Worm (Caenorhabditis elegans): ENCODE data around the gene R02E4.1.

- no peak for TF ChIP-seq elt-3 (tag; optimal IDR thresholded peaks at IDR 0.05)
- TF ChIP-seq dpl-1 (GFP tag; optimal IDR thresholded peaks at IDR 0.05): no peak
- TF ChIP-seq fkh-10 (GFP tag; optimal IDR thresholded peaks at IDR 0.05): no peak
- TF ChIP-seq skn-1 (tag; optimal IDR thresholded peaks at IDR 0.05): no peak
- no peak for TF ChIP-seq ces-1 (GFP tag; optimal IDR thresholded peaks at IDR 0.05)
- no peak for TF ChIP-seq efl-3 (GFP tag; optimal IDR thresholded peaks at IDR 0.05)
- no peak for TF ChIP-seq mep-1 (tag; optimal IDR thresholded peaks at IDR 0.05)
- no peak for TF ChIP-seq mdl-1 (tag; optimal IDR thresholded peaks at IDR 0.05)
- TF ChIP-seq nhr-11 (tag; optimal IDR thresholded peaks at IDR 0.05): no peak
- TF ChIP-seq unc-62 (GFP tag; optimal IDR thresholded peaks at IDR 0.05): no peak
- no peak for TF ChIP-seq lin-39 (tag; optimal IDR thresholded peaks at IDR 0.05)
- TF ChIP-seq nhr-71 (tag; optimal IDR thresholded peaks at IDR 0.05): no peak
- TF ChIP-seq jun-1 (tag; optimal IDR thresholded peaks at IDR 0.05): no peak
Observed at ce11 chrX:4061968-4062367, 42.4 kb downstream of the R02E4.1 start.
